Worm (Caenorhabditis elegans) whole organism, early embryonic: ENCODE data around the gene C29E4.10.

Source experiments
- B0310.2 ChIP-seq: sonication (generic microtip); optimal IDR thresholded peaks from 2 replicates; lab custom pipeline; 2016; ENCODE audit warnings: mild to moderate bottlenecking, missing genetic modification characterization, missing compliant biosample characterization
- F13C5.2 ChIP-seq: sonication (generic microtip); optimal IDR thresholded peaks from 2 replicates; lab custom pipeline; 2017; ENCODE audit warnings: mild to moderate bottlenecking, missing genetic modification characterization, inconsistent platforms, missing compliant biosample characterization
- ama-1 ChIP-seq: fragments of 150-350 bp; optimal IDR thresholded peaks from 2 replicates; lab custom pipeline; 2014
- ceh-13 ChIP-seq: fragments of 200-800 bp; sonication (Bioruptor generic); optimal IDR thresholded peaks from 2 replicates; lab custom pipeline; 2018; ENCODE audit warnings: mild to moderate bottlenecking, missing genetic modification characterization, missing compliant biosample characterization
- ceh-36 ChIP-seq: sonication (generic microtip); optimal IDR thresholded peaks from 2 replicates; lab custom pipeline; 2016; ENCODE audit warnings: missing genetic modification characterization, inconsistent platforms, missing compliant biosample characterization
- ets-7 ChIP-seq: sonication (generic microtip); optimal IDR thresholded peaks from 2 replicates; lab custom pipeline; 2016; ENCODE audit warnings: missing genotype, missing genetic modification characterization, missing compliant biosample characterization
- flt-1 ChIP-seq: fragments of 200-800 bp; sonication (Bioruptor generic); IDR thresholded peaks from 2 replicates; pipeline ENCODE4 v1.3.6; 2022; ENCODE audit warnings: missing genetic modification characterization, missing compliant biosample characterization
- hmbx-1 ChIP-seq: sonication (generic microtip); optimal IDR thresholded peaks from 2 replicates; lab custom pipeline; 2016; ENCODE audit warnings: mild to moderate bottlenecking, missing genetic modification characterization, missing compliant biosample characterization
- hmg-4 ChIP-seq: fragments of 200-800 bp; sonication (Bioruptor generic); optimal IDR thresholded peaks from 2 replicates; lab custom pipeline; 2018; ENCODE audit warnings: mild to moderate bottlenecking, missing genetic modification characterization, missing compliant biosample characterization
- pes-1 ChIP-seq: fragments of 200-800 bp; sonication (Bioruptor generic); IDR thresholded peaks from 2 replicates; pipeline ENCODE4 v1.3.6; 2022; ENCODE audit warnings: missing genetic modification reagents, missing genetic modification characterization, missing compliant biosample characterization
- tbx-11 ChIP-seq: fragments of 200-800 bp; sonication (Bioruptor generic); IDR thresholded peaks from 2 replicates; pipeline ENCODE4 v1.3.6; 2022; ENCODE audit warnings: missing genetic modification characterization, missing compliant biosample characterization

- TF ChIP-seq ceh-13 (GFP tag; lab: Kevin White, UChicago) (no peak), flt-1 (GFP tag; lab: Robert Waterston, UW) (no peak), hmg-4 (GFP tag; lab: Kevin White, UChicago) (no peak), hmbx-1 (tag; lab: Kevin White, UChicago) (no peak), ama-1 (lab: Kevin White, UChicago) (no peak), B0310.2 (tag; lab: Kevin White, UChicago) (no peak), ets-7 (tag; lab: Kevin White, UChicago) (no peak), ceh-36 (tag; lab: Kevin White, UChicago) (no peak), F13C5.2 (tag; lab: Kevin White, UChicago) (no peak), tbx-11 (GFP tag; lab: Robert Waterston, UW) (no peak), pes-1 (GFP tag; lab: Robert Waterston, UW) (no peak)
Observed at ce11 chrIII:7925968-7926367, 11.7 kb upstream of the C29E4.10 start.
